Worm (Caenorhabditis elegans): Measurements from ENCODE around the gene nmt-1.

Gene nmt-1

DNA sequence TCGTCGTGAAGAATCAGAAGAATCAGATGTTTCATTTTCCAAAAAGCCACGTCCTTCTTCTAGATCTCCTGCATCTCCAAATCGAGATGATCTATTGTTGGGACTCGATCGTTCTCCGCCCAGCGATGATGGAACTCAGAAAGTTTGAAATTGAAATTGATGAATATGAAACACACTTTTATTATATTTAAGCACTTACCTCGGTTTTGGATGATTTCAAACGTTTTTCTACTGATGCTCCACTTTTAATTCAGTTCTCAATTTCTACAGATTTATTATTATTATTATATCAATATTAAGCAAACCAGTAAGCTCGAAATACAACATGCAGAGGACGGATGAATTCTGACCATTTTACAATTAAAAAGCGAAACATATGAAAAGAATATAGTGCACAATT is 38.5 kb upstream of the nmt-1 start:
- no peak for TF ChIP-seq F13C5.2 (tag; optimal IDR thresholded peaks at IDR 0.05)
- TF ChIP-seq tra-4 (tag; optimal IDR thresholded peaks at IDR 0.05), result no peak
- no peak for TF ChIP-seq tbx-11 (GFP tag; IDR thresholded peaks at IDR 0.05)

DNA sequence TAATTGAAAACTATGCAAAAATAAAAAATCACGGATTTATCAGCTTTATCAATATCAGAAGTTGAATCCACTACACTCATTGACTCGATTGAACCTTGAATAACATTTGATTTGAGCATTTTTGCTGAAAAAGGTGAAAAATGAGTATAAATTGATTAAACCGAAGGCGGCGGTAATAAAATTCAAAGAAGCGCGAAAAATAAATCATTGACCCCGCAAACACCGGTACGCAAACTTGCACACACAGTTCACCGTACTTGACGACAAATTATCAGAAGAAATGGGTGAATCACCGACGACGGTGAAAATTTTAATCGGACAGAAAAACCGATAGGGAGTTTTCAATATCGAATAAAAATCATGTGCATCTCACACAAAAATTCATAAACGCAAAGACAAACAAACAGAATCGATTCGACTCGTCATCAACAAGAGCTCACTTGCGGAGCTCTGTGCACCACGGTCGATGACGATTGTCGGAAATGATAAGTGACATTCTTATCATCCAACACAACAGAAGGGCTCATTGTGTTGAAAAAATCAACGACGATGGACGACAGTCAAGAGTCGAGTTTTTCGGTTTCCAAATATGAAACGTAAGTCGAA is 33.4 kb upstream of the nmt-1 start, which contains the start of the genes wht-7 and Y42G9A.1:
wht-7 (minus strand) TSS at position 131 of the 606 bp plus-strand sequence.
Y42G9A.1 (plus strand) TSS at position 495 of the 606 bp plus-strand sequence.
- TF ChIP-seq B0310.2 (tag; optimal IDR thresholded peaks at IDR 0.05) (no peak), tbx-37 (GFP tag; conservative IDR thresholded peaks at IDR 0.05) (no peak), aly-1 (tag; optimal IDR thresholded peaks at IDR 0.05) (no peak), hmg-4 (GFP tag; optimal IDR thresholded peaks at IDR 0.05) (no peak)

DNA sequence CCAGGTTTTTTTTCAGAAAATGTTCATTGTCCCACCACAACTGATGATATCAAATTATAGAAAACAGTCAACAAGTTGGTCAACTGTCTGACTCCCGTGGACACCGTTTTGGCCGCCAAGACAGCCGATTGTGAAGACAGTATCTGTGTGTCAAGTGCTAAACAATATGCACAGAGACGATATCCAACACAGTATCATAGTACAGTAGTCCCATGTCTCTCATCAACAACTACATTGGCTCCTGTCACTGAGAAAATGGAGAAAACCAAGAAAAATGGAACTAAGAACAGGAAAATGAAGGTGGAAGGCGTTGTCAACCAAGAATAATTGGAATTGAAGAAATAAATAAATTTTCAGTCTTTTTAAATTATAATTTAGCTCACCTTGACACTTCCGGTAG is 32.6 kb upstream of the nmt-1 start:
- TF ChIP-seq tra-4 (tag; optimal IDR thresholded peaks at IDR 0.05) (no peak), ets-7 (tag; optimal IDR thresholded peaks at IDR 0.05) (no peak), sea-1 (GFP tag; conservative IDR thresholded peaks at IDR 0.05) (no peak), aly-1 (tag; optimal IDR thresholded peaks at IDR 0.05) (no peak), hnd-1 (tag; optimal IDR thresholded peaks at IDR 0.05) (no peak), B0310.2 (tag; optimal IDR thresholded peaks at IDR 0.05) (no peak), ceh-36 (tag; optimal IDR thresholded peaks at IDR 0.05) (no peak), ama-1 (optimal IDR thresholded peaks at IDR 0.05) (no peak), tbx-37 (GFP tag; conservative IDR thresholded peaks at IDR 0.05) (no peak), pes-1 (GFP tag; IDR thresholded peaks at IDR 0.05) (no peak), F13C5.2 (tag; optimal IDR thresholded peaks at IDR 0.05) (no peak), flt-1 (GFP tag; IDR thresholded peaks at IDR 0.05) (no peak), hmbx-1 (tag; optimal IDR thresholded peaks at IDR 0.05) (no peak), scrt-1 (GFP tag; IDR thresholded peaks at IDR 0.05) (no peak), ceh-13 (GFP tag; optimal IDR thresholded peaks at IDR 0.05) (no peak), hmg-4 (GFP tag; optimal IDR thresholded peaks at IDR 0.05) (no peak)

DNA sequence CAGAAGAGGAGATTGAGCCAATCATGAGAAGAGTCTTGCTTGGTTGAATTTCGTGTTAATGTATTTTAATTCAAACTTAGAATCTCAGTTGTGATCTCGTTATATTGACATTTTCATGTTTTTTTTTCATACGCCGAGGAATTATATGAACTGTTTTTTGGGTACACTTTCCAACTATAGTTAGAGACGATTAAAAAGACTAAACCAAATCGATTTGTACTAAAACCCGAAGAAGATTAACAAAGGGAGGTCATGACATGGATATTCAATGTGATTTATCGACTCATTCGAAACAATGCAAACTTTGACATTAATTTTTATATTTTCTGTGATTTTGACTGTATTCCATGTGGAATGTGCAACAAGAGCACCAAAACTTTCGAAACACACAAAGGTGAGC is 31.8 kb upstream of the nmt-1 start, which contains the start of gene Y42G9A.2:
Y42G9A.2 (plus strand) TSS at position 284 of the 400 bp plus-strand sequence.
- TF ChIP-seq tra-4 (tag; optimal IDR thresholded peaks at IDR 0.05) (no peak), scrt-1 (GFP tag; IDR thresholded peaks at IDR 0.05) (no peak), tbx-11 (GFP tag; IDR thresholded peaks at IDR 0.05) (no peak), hmg-4 (GFP tag; optimal IDR thresholded peaks at IDR 0.05) (no peak), B0310.2 (tag; optimal IDR thresholded peaks at IDR 0.05) (no peak), ceh-36 (tag; optimal IDR thresholded peaks at IDR 0.05) (no peak), hnd-1 (tag; optimal IDR thresholded peaks at IDR 0.05) (no peak), pes-1 (GFP tag; IDR thresholded peaks at IDR 0.05) (no peak), ama-1 (optimal IDR thresholded peaks at IDR 0.05) (no peak), ets-7 (tag; optimal IDR thresholded peaks at IDR 0.05) (no peak), sea-1 (GFP tag; conservative IDR thresholded peaks at IDR 0.05) (no peak), flt-1 (GFP tag; IDR thresholded peaks at IDR 0.05) (no peak)

DNA sequence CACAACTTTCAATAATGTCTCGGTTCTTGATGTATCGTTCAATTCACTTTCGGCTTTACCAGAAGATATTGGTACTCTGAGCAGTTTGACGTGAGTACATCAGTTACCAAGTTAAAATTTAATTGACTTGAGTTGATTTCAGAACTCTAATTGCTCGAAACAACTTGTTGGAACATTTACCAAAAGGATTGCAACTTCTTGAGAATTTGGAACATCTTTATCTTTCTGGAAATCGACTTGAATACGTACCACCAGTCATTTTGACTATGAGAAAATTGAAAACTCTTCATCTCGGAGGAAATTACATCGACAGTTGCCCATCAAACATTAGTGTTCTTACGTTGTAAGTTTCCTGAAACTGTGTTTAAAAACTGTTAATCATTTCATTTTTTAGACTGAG is 30.7 kb upstream of the nmt-1 start:
- TF ChIP-seq tbx-37 (GFP tag; conservative IDR thresholded peaks at IDR 0.05), result no peak
- TF ChIP-seq hnd-1 (tag; optimal IDR thresholded peaks at IDR 0.05), result no peak
- no peak for TF ChIP-seq ceh-36 (tag; optimal IDR thresholded peaks at IDR 0.05)
- no peak for TF ChIP-seq ama-1 (optimal IDR thresholded peaks at IDR 0.05)
- TF ChIP-seq pes-1 (GFP tag; IDR thresholded peaks at IDR 0.05), result no peak
- TF ChIP-seq hmg-4 (GFP tag; optimal IDR thresholded peaks at IDR 0.05), result no peak

DNA sequence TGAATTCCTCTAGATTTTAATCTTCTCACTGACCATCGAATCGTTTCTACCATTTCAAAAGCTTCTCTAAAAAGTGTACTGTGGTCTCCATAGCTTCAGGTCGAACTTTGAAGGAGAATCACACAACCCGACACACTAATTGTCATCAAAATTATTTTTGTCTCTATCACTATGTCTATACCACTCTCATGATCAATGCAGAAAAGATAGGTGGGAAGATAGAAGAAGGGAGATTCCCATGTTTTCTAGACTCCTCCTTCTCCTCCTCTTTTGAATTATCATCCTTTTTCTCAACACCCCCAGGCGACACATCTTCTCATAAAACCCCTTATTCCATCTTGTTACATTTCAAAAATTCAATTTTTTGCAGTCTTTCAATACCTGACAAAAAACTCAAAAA is 29.8 kb upstream of the nmt-1 start, which contains the start of gene Y42G9A.3:
Y42G9A.3 (plus strand) TSS at position 363 of the 400 bp plus-strand sequence.
- TF ChIP-seq ceh-13 (GFP tag; optimal IDR thresholded peaks at IDR 0.05) (no peak), tbx-37 (GFP tag; conservative IDR thresholded peaks at IDR 0.05) (no peak), ama-1 (optimal IDR thresholded peaks at IDR 0.05) (no peak), F13C5.2 (tag; optimal IDR thresholded peaks at IDR 0.05) (no peak), ceh-36 (tag; optimal IDR thresholded peaks at IDR 0.05) (no peak), ets-7 (tag; optimal IDR thresholded peaks at IDR 0.05) (no peak), scrt-1 (GFP tag; IDR thresholded peaks at IDR 0.05) (no peak), tra-4 (tag; optimal IDR thresholded peaks at IDR 0.05) (no peak), hmbx-1 (tag; optimal IDR thresholded peaks at IDR 0.05) (no peak), hmg-4 (GFP tag; optimal IDR thresholded peaks at IDR 0.05) (no peak), B0310.2 (tag; optimal IDR thresholded peaks at IDR 0.05) (no peak), pes-1 (GFP tag; IDR thresholded peaks at IDR 0.05) (no peak), flt-1 (GFP tag; IDR thresholded peaks at IDR 0.05) (no peak), aly-1 (tag; optimal IDR thresholded peaks at IDR 0.05) (no peak), hnd-1 (tag; optimal IDR thresholded peaks at IDR 0.05) (no peak), tbx-11 (GFP tag; IDR thresholded peaks at IDR 0.05) (no peak), sea-1 (GFP tag; conservative IDR thresholded peaks at IDR 0.05) (no peak)

DNA sequence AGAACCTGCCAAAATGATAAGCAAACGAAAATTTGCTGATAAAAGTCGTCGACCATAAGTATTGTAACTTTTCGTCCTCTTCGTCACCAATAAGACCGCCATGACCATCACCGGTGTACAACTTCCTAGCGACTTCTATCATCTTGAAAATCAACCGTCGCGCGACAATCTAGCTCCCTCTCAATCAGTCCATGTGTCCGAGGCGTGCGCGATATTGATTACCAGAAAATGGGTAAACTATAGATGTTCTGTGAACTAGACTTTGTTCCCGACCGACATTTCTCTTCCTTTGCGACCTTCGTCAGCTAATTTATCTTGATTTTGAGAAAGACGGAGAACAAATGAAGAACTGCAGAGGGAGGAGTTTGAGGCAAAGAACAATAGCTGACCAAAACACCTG is 29.2 kb upstream of the nmt-1 start:
- no peak for TF ChIP-seq B0310.2 (tag; optimal IDR thresholded peaks at IDR 0.05)
- TF ChIP-seq sea-1 (GFP tag; conservative IDR thresholded peaks at IDR 0.05), result no peak
- TF ChIP-seq F13C5.2 (tag; optimal IDR thresholded peaks at IDR 0.05), result no peak
- no peak for TF ChIP-seq tbx-37 (GFP tag; conservative IDR thresholded peaks at IDR 0.05)
- no peak for TF ChIP-seq hmbx-1 (tag; optimal IDR thresholded peaks at IDR 0.05)
- no peak for TF ChIP-seq ceh-13 (GFP tag; optimal IDR thresholded peaks at IDR 0.05)
- no peak for TF ChIP-seq pes-1 (GFP tag; IDR thresholded peaks at IDR 0.05)
- TF ChIP-seq tbx-11 (GFP tag; IDR thresholded peaks at IDR 0.05), result no peak
- TF ChIP-seq flt-1 (GFP tag; IDR thresholded peaks at IDR 0.05), result no peak
- TF ChIP-seq ets-7 (tag; optimal IDR thresholded peaks at IDR 0.05), result no peak
- TF ChIP-seq tra-4 (tag; optimal IDR thresholded peaks at IDR 0.05), result no peak
- TF ChIP-seq hnd-1 (tag; optimal IDR thresholded peaks at IDR 0.05), result no peak
- TF ChIP-seq scrt-1 (GFP tag; IDR thresholded peaks at IDR 0.05), result no peak
- TF ChIP-seq ama-1 (optimal IDR thresholded peaks at IDR 0.05), result no peak
- no peak for TF ChIP-seq aly-1 (tag; optimal IDR thresholded peaks at IDR 0.05)
- TF ChIP-seq hmg-4 (GFP tag; optimal IDR thresholded peaks at IDR 0.05), result no peak
